Worm (Caenorhabditis elegans) whole organism, midembryonic: ENCODE measurements around the gene srx-130.

Experiments used
- T22C8.4 ChIP-seq: fragments of 200-800 bp; sonication (Bioruptor generic); IDR thresholded peaks from 2 replicates; pipeline ENCODE4 v1.3.6; 2022; ENCODE audit warnings: missing genetic modification characterization, missing compliant biosample characterization
- cog-1 ChIP-seq: sonication (generic microtip); optimal IDR thresholded peaks from 2 replicates; lab custom pipeline; 2016; ENCODE audit warnings: missing genetic modification characterization, missing compliant biosample characterization
- flt-1 ChIP-seq: fragments of 200-800 bp; sonication (Bioruptor generic); IDR thresholded peaks from 2 replicates; pipeline ENCODE4 v1.3.6; 2022; ENCODE audit warnings: missing genetic modification characterization, missing compliant biosample characterization
- klf-2 ChIP-seq: fragments of 200-800 bp; sonication (Bioruptor generic); conservative IDR thresholded peaks from 2 replicates; pipeline ENCODE4 v1.3.6; 2022; ENCODE audit warnings: missing genetic modification reagents, missing genetic modification characterization, missing compliant biosample characterization
- med-1 ChIP-seq: sonication (generic microtip); optimal IDR thresholded peaks from 2 replicates; lab custom pipeline; 2017; ENCODE audit warnings: missing genetic modification characterization, mild to moderate bottlenecking, missing compliant biosample characterization, antibody characterized with exemption, missing genetic modification reagents; ENCODE audit not compliant: insufficient read depth
- ref-1 ChIP-seq: fragments of 200-800 bp; sonication (Bioruptor generic); conservative IDR thresholded peaks from 2 replicates; pipeline ENCODE4 v1.3.6; 2022; ENCODE audit warnings: missing genetic modification reagents, missing genetic modification characterization, missing compliant biosample characterization
- tab-1 ChIP-seq: fragments of 200-800 bp; sonication (Bioruptor generic); IDR thresholded peaks from 2 replicates; pipeline ENCODE4 v1.3.6; 2022; ENCODE audit warnings: missing genetic modification characterization, missing compliant biosample characterization
- ztf-23 ChIP-seq: fragments of 200-800 bp; sonication (Bioruptor generic); IDR thresholded peaks from 2 replicates; pipeline ENCODE4 v1.3.6; 2022; ENCODE audit warnings: missing genetic modification reagents, missing genetic modification characterization, missing compliant biosample characterization
- ztf-29 ChIP-seq: fragments of 200-800 bp; sonication (Bioruptor generic); IDR thresholded peaks from 2 replicates; pipeline ENCODE4 v1.3.6; 2022; ENCODE audit warnings: missing genetic modification reagents, missing genetic modification characterization, missing compliant biosample characterization

The srx-130 gene

DNA sequence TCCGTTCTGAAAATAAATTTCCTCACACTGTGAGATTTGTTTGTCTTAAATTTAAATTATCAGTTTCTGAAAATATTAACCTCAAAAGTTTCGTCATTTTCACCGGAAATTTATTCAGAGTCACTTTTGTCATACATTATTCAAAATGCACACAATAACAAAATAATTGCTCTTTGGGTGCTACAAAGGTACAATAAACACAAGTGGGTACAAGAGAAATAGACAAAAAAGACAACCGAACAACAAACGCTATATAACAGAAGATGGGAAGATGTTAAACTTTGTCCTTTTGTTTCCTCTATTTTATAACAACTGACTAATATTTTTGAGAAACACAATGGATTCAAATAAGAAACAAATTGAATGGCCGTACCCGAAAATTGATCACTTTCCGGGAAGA lies 26.3 kb downstream of the srx-130 start:
- TF ChIP-seq ztf-23: no peak
- TF ChIP-seq ref-1: no peak
- no peak for TF ChIP-seq ztf-29 (GFP tag; lab: Robert Waterston, UW)
- no peak for TF ChIP-seq tab-1 (GFP tag; lab: Robert Waterston, UW)
- TF ChIP-seq klf-2 (GFP tag; lab: Robert Waterston, UW): no peak
- TF ChIP-seq T22C8.4 (GFP tag; lab: Robert Waterston, UW): no peak
- TF ChIP-seq flt-1 (GFP tag; lab: Robert Waterston, UW): no peak
- no peak for TF ChIP-seq cog-1 (tag; lab: Kevin White, UChicago)
- no peak for TF ChIP-seq med-1 (GFP tag; lab: Kevin White, UChicago)

DNA sequence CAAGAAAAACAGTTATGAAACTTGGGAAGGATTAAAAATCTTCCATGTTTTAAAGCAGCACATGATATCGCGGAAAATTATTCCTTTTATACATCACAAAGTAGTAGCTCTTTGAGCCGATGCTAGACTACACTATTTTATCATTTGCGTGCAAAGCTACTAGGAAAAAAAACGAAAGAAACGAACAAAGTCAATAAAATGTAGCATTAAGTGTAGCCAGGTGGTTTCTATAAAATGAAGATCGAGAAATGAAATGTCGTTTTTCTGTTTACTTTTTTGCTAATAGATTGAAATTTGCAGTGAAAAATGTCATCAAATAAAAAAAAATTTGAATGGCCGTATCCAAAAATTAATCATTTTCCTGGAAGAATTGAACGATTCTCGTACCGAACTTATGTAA lies 29.6 kb downstream of the srx-130 start, which contains the start of gene cpt-5:
Gene cpt-5 (plus strand): TSS at position 301 of the 400 bp plus-strand sequence.
- TF ChIP-seq tab-1 (GFP tag; lab: Robert Waterston, UW) (no peak), med-1 (GFP tag; lab: Kevin White, UChicago) (no peak), ztf-23 (no peak), flt-1 (GFP tag; lab: Robert Waterston, UW) (no peak), ztf-29 (GFP tag; lab: Robert Waterston, UW) (no peak), klf-2 (GFP tag; lab: Robert Waterston, UW) (no peak), cog-1 (tag; lab: Kevin White, UChicago) (no peak), ref-1 (no peak), T22C8.4 (GFP tag; lab: Robert Waterston, UW) (no peak)

DNA sequence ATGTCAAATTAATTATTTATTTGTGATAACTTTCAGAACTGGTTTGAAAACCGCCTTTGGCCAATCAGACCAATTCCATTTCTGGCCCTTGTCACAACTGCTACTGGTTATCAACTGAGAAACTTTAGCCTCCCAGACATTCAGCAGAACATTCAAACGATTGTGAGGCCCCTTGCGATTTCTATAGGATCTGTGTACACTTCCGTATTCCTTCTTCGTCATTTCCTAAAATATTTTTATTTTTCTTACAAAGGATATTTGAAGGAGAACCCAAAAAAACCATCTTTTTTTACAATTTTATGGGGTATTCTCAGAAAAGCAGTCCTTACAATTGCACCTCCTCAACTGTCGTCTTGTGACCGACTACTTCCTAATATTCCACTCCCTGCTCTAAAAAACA lies 30.1 kb downstream of the srx-130 start:
- TF ChIP-seq T22C8.4 (GFP tag; lab: Robert Waterston, UW) (no peak), ztf-23 (no peak), flt-1 (GFP tag; lab: Robert Waterston, UW) (no peak), ztf-29 (GFP tag; lab: Robert Waterston, UW) (no peak), tab-1 (GFP tag; lab: Robert Waterston, UW) (no peak), med-1 (GFP tag; lab: Kevin White, UChicago) (no peak), ref-1 (no peak), klf-2 (GFP tag; lab: Robert Waterston, UW) (no peak), cog-1 (tag; lab: Kevin White, UChicago) (no peak)

DNA sequence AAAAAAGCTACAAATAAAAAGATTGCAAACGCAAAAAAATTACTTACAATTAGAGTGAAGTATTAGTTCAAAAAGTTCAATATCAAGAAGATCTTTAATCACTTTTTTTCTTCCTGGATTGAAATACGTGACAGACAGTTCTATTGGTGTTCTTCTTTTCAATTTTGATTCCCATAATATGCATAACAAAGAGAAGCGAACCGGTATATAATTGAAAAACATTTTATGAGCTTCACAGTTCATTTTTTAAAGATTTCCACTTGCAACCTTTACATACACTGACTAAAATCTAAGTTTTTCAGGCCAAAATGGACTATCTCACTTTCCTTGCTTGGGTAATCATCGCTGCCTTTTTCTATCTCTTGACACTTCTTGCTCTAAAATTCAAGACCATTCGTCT lies 33.3 kb downstream of the srx-130 start, which contains the start of gene T22G5.1:
Gene T22G5.1 (plus strand): TSS at position 301 of the 400 bp plus-strand sequence.
- no peak for TF ChIP-seq klf-2 (GFP tag; lab: Robert Waterston, UW)
- TF ChIP-seq T22C8.4 (GFP tag; lab: Robert Waterston, UW): no peak

DNA sequence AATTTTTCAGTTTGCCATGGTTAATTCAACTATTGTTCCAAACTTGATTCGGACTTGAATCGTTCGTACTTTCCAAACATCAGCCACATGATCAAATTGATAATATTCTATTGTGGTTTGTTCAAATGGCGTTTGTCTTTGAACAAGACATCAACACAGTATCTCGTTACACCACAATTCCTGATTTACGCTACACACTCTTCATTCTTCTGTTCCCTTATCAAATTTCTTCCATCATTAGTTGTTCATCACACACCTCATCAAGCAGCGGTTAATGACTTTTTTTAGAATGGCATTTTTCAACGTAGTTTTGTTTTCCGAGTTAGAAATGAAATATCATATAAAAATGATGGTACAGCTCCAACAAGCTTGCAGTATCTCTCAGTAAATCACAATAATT lies 35.0 kb downstream of the srx-130 start:
- TF ChIP-seq cog-1 (tag; lab: Kevin White, UChicago): no peak
- no peak for TF ChIP-seq ref-1
- no peak for TF ChIP-seq flt-1 (GFP tag; lab: Robert Waterston, UW)
- no peak for TF ChIP-seq klf-2 (GFP tag; lab: Robert Waterston, UW)
- TF ChIP-seq tab-1 (GFP tag; lab: Robert Waterston, UW): no peak
- no peak for TF ChIP-seq ztf-29 (GFP tag; lab: Robert Waterston, UW)
- TF ChIP-seq T22C8.4 (GFP tag; lab: Robert Waterston, UW): no peak
- TF ChIP-seq ztf-23: no peak
- no peak for TF ChIP-seq med-1 (GFP tag; lab: Kevin White, UChicago)

DNA sequence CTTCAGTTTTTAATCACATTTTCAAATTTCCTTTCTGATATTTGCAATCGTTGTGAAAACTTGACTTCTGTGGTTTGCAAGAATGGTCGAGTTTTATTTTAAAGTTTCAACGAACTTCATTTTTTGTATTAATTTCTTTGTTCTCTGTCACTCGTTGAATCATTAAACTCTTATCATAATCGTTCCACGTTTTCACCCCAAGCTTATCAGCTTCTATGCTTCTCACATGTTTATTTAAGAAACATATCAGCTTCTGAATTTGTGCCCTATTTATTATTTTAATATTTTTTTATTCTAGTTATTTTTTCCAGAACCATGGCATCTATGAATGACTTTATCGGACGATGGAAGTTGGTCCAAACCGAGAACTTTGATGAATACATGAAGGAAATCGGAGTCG lies 36.0 kb downstream of the srx-130 start, which contains the start of gene lbp-7:
Gene lbp-7 (plus strand): TSS at position 312 of the 400 bp plus-strand sequence.
- no peak for TF ChIP-seq klf-2 (GFP tag; lab: Robert Waterston, UW)
- TF ChIP-seq flt-1 (GFP tag; lab: Robert Waterston, UW): no peak
- TF ChIP-seq ztf-23: no peak
- TF ChIP-seq ref-1: no peak
- TF ChIP-seq cog-1 (tag; lab: Kevin White, UChicago): no peak
- no peak for TF ChIP-seq med-1 (GFP tag; lab: Kevin White, UChicago)
- no peak for TF ChIP-seq ztf-29 (GFP tag; lab: Robert Waterston, UW)
- TF ChIP-seq tab-1 (GFP tag; lab: Robert Waterston, UW): no peak
- TF ChIP-seq T22C8.4 (GFP tag; lab: Robert Waterston, UW): no peak

DNA sequence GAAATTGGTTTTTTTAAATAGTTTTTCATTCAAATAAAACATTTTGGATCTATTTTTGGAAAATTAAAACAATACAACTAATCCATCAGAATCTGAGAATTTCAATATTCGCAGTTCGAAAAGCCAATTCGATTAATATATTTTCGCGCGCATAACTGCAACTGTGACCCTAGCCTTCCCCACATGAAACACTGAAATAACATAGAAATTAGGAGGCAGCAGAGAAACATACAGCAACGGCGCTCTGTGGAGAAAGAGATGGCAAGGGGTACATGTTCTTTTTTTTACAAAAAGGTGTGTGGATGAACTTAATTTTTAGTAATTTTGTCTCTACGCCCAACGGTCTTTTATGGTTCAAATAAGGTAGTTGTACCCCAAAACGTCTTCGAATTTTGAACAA lies 36.9 kb downstream of the srx-130 start:
- TF ChIP-seq tab-1 (GFP tag; lab: Robert Waterston, UW): no peak
- TF ChIP-seq T22C8.4 (GFP tag; lab: Robert Waterston, UW): no peak

DNA sequence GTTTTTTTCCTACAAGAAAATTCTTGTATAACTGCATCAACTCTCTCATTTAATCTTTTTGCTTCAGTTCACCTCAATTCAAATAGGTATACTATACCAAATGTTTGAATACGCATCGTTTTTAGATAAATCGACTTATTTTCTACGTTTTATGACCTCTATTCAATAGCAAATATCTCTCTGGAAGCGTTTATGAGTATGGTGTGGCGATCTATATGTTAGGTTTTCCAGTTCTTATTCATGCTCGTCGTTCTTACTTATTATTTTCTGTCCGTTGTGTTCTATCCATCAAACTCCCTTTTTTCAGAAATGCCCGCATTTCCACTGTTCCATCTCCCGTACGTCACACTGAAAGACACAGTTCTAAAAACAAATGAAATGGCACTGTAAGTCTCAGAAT lies 37.4 kb downstream of the srx-130 start, which contains the start of gene T22G5.3:
Gene T22G5.3 (plus strand): TSS at position 301 of the 400 bp plus-strand sequence.
- TF ChIP-seq ztf-23 (no peak), T22C8.4 (GFP tag; lab: Robert Waterston, UW) (no peak), flt-1 (GFP tag; lab: Robert Waterston, UW) (no peak), klf-2 (GFP tag; lab: Robert Waterston, UW) (no peak), ztf-29 (GFP tag; lab: Robert Waterston, UW) (no peak), cog-1 (tag; lab: Kevin White, UChicago) (no peak), ref-1 (no peak), med-1 (GFP tag; lab: Kevin White, UChicago) (no peak), tab-1 (GFP tag; lab: Robert Waterston, UW) (no peak)

DNA sequence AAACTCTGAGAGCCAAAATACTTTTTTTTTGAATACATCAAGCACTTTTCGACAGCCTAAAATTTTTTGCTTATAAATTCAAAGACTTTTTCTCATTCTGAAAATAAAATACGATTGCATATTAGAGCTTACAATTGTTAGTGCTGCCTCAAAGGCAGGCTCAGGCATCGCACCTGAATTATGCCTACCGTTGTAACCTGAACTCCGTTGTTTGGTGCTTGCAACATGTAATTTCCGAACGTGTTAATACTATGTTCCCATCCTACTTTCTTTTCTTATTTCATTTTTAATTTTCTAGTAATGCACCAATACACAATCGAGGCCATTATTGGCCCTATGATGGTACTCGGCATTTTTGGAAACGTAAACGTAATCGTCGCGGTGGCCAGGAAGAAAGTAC lies 44.1 kb downstream of the srx-130 start, which contains the start of gene srsx-19:
Gene srsx-19 (plus strand): TSS at position 301 of the 400 bp plus-strand sequence.
- no peak for TF ChIP-seq med-1 (GFP tag; lab: Kevin White, UChicago)
- no peak for TF ChIP-seq ztf-29 (GFP tag; lab: Robert Waterston, UW)
- no peak for TF ChIP-seq tab-1 (GFP tag; lab: Robert Waterston, UW)
- no peak for TF ChIP-seq klf-2 (GFP tag; lab: Robert Waterston, UW)
- no peak for TF ChIP-seq flt-1 (GFP tag; lab: Robert Waterston, UW)
- TF ChIP-seq cog-1 (tag; lab: Kevin White, UChicago): no peak
- no peak for TF ChIP-seq ztf-23
- no peak for TF ChIP-seq ref-1
- TF ChIP-seq T22C8.4 (GFP tag; lab: Robert Waterston, UW): no peak

DNA sequence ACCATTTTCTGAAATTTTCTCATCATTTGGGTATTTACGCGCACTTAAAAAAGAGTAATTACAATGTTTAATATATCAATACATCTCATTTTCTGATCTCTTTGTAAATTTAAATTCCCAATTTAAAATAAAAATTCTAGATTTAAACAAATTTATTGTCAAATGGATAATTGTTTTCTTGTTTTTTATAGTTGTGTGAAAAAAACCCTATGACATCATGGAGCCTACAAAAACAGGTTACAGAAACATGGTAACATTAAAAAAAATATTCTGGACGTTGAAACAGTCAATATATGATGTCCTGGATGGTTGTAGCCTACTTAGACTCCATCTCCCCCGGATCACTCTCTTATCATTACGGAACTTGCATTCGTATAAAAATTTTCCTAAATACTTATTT lies 46.3 kb downstream of the srx-130 start, which contains the start of gene spp-12:
Gene spp-12 (plus strand): TSS at position 301 of the 400 bp plus-strand sequence.
- TF ChIP-seq T22C8.4 (GFP tag; lab: Robert Waterston, UW) (no peak), klf-2 (GFP tag; lab: Robert Waterston, UW) (no peak), cog-1 (tag; lab: Kevin White, UChicago) (no peak), flt-1 (GFP tag; lab: Robert Waterston, UW) (no peak), ref-1 (no peak)
